Worm (Caenorhabditis elegans): ENCODE results near the gene cutl-1.

The cutl-1 gene

ce11 chrV:13437473-13438074 is 31.7 kb upstream of the cutl-1 start, which contains the start of gene mes-4:
mes-4 (minus strand) TSS chrV:13437545.
- TF ChIP-seq unc-62 (GFP tag; optimal IDR thresholded peaks at IDR 0.05 in 1 of 2) (peak in 1 of 2 experiments; percentile 78), unc-62 (tag; optimal IDR thresholded peaks at IDR 0.05) (no peak), Y5F2A.4 (GFP tag; optimal IDR thresholded peaks at IDR 0.05) (no peak), zfp-3 (GFP tag; conservative IDR thresholded peaks at IDR 0.05) (no peak), lin-29 (GFP tag; IDR thresholded peaks at IDR 0.05) (no peak), T20F7.1 (GFP tag; optimal IDR thresholded peaks at IDR 0.05) (peak; percentile 87), zag-1 (tag; optimal IDR thresholded peaks at IDR 0.05) (no peak), dpl-1 (GFP tag; optimal IDR thresholded peaks at IDR 0.05) (peak; percentile 53), lsy-2 (tag; optimal IDR thresholded peaks at IDR 0.05) (no peak)

- TF ChIP-seq attf-4 (tag; optimal IDR thresholded peaks at IDR 0.05) (no peak), aha-1 (tag) (peak; percentile 97)
These were observed 26.4 kb upstream of the cutl-1 start, which contains the start of gene srd-17 for ce11 chrV:13432364-13432763. srd-17 (minus strand) TSS chrV:13432714.

- TF ChIP-seq T26A8.4 (GFP tag; IDR thresholded peaks at IDR 0.05) (no peak), snpc-1.2 (GFP tag; IDR thresholded peaks at IDR 0.05) (no peak), hmg-1.1 (GFP tag; IDR thresholded peaks at IDR 0.05) (no peak), pha-4 (GFP tag; IDR thresholded peaks at IDR 0.05) (no peak), pha-4 (tag; optimal IDR thresholded peaks at IDR 0.05) (no peak), ZK546.5 (tag; optimal IDR thresholded peaks at IDR 0.05) (no peak), aly-2 (tag; optimal IDR thresholded peaks at IDR 0.05) (no peak), daf-12 (tag; optimal IDR thresholded peaks at IDR 0.05) (no peak), mdt-29 (GFP tag; IDR thresholded peaks at IDR 0.05) (no peak), F44E2.7 (GFP tag; IDR thresholded peaks at IDR 0.05) (no peak), dmd-8 (GFP tag; IDR thresholded peaks at IDR 0.05) (no peak), ceh-28 (tag; optimal IDR thresholded peaks at IDR 0.05) (no peak), daf-16 (GFP tag; optimal IDR thresholded peaks at IDR 0.05) (no peak), daf-16 (tag; optimal IDR thresholded peaks at IDR 0.05) (no peak), sdz-12 (GFP tag; optimal IDR thresholded peaks at IDR 0.05) (no peak)
These were observed 22.7 kb upstream of the cutl-1 start, which contains the start of gene srd-19 for ce11 chrV:13428660-13429059. srd-19 (minus strand) TSS chrV:13428760.

ce11 chrV:13427378-13427777 is 21.5 kb upstream of the cutl-1 start:
- TF ChIP-seq unc-62 (GFP tag; optimal IDR thresholded peaks at IDR 0.05 in 1 of 2) (peak in 1 of 2 experiments; percentile 96), unc-62 (tag; optimal IDR thresholded peaks at IDR 0.05) (no peak), nhr-6 (tag; optimal IDR thresholded peaks at IDR 0.05) (no peak)

- TF ChIP-seq egl-43 (GFP tag; IDR thresholded peaks at IDR 0.05) (no peak), daf-16 (GFP tag; optimal IDR thresholded peaks at IDR 0.05) (no peak), daf-16 (tag; optimal IDR thresholded peaks at IDR 0.05) (no peak), arid-1 (GFP tag; conservative IDR thresholded peaks at IDR 0.05) (no peak), nhr-237 (tag; optimal IDR thresholded peaks at IDR 0.05) (no peak), ceh-32 (tag; optimal IDR thresholded peaks at IDR 0.05; ENCODE audit: poor library complexity) (no peak), ZK546.5 (tag; optimal IDR thresholded peaks at IDR 0.05) (no peak), spr-3 (GFP tag; optimal IDR thresholded peaks at IDR 0.05) (no peak), dmd-9 (GFP tag; IDR thresholded peaks at IDR 0.05) (no peak), lin-39 (tag; optimal IDR thresholded peaks at IDR 0.05) (no peak), egl-27 (tag; optimal IDR thresholded peaks at IDR 0.05) (no peak), lir-3 (tag; optimal IDR thresholded peaks at IDR 0.05) (no peak), snpc-1.2 (GFP tag; IDR thresholded peaks at IDR 0.05) (no peak), Y5F2A.4 (GFP tag; optimal IDR thresholded peaks at IDR 0.05) (no peak), ceh-44 (GFP tag; IDR thresholded peaks at IDR 0.05) (no peak), nhr-76 (tag; optimal IDR thresholded peaks at IDR 0.05) (no peak), tag-97 (GFP tag; IDR thresholded peaks at IDR 0.05) (no peak), unc-39 (tag; optimal IDR thresholded peaks at IDR 0.05) (no peak), nhr-42 (GFP tag; IDR thresholded peaks at IDR 0.05) (no peak)
These were observed 20.9 kb upstream of the cutl-1 start, which contains the start of gene srd-18 for ce11 chrV:13426764-13427163. srd-18 (minus strand) TSS chrV:13426864.
